Fruit fly (Drosophila melanogaster) whole organism, embryonic: Measurements from ENCODE around the gene FucTD.

Experiments used
- CG12769 ChIP-seq: fragments of 200-800 bp; sonication (Bioruptor generic); optimal IDR thresholded peaks from 2 replicates; lab custom pipeline; 2019; ENCODE audit warnings: missing biosample characterization, mild to moderate bottlenecking, missing genetic modification characterization, moderate library complexity
- CG13894 ChIP-seq: fragments of 200-800 bp; sonication (Bioruptor generic); optimal IDR thresholded peaks from 3 replicates; lab custom pipeline; 2018; ENCODE audit warnings: missing biosample characterization, mild to moderate bottlenecking, missing genetic modification characterization, moderate library complexity
- CG14050 ChIP-seq: fragments of 200-800 bp; sonication (Bioruptor generic); IDR thresholded peaks from 3 replicates; pipeline ENCODE4 v1.3.6; 2022; ENCODE audit warnings: missing biosample characterization, missing genetic modification characterization
- CG17328 ChIP-seq: fragments of 200-800 bp; sonication (Bioruptor generic); IDR thresholded peaks from 2 replicates; pipeline ENCODE4 v1.3.6; 2022; ENCODE audit warnings: missing biosample characterization, missing genetic modification characterization
- CG17361 ChIP-seq: fragments of 200-800 bp; sonication (Bioruptor generic); IDR thresholded peaks from 3 replicates; pipeline ENCODE4 v1.3.6; 2022; ENCODE audit warnings: missing biosample characterization, missing genetic modification characterization
- CG18599 ChIP-seq: fragments of 200-800 bp; sonication (Bioruptor generic); optimal IDR thresholded peaks from 3 replicates; lab custom pipeline; 2017; ENCODE audit warnings: missing biosample characterization, missing genetic modification characterization, mild to moderate bottlenecking, moderate library complexity, missing genetic modification reagents
- CG2116 ChIP-seq: fragments of 200-800 bp; sonication (Bioruptor generic); optimal IDR thresholded peaks from 3 replicates; lab custom pipeline; 2018; ENCODE audit warnings: missing biosample characterization, mild to moderate bottlenecking, missing genetic modification characterization
- CG2678 ChIP-seq: fragments of 200-800 bp; sonication (Bioruptor generic); optimal IDR thresholded peaks from 3 replicates; lab custom pipeline; 2019; ENCODE audit warnings: missing biosample characterization, mild to moderate bottlenecking, missing genetic modification characterization, moderate library complexity
- CG32767 ChIP-seq: fragments of 200-800 bp; sonication (Bioruptor generic); IDR thresholded peaks from 2 replicates; pipeline ENCODE4 v1.3.6; 2022; ENCODE audit warnings: missing biosample characterization, missing genetic modification characterization
- CG33557 ChIP-seq: fragments of 200-800 bp; sonication (Bioruptor generic); optimal IDR thresholded peaks from 2 replicates; lab custom pipeline; 2019; ENCODE audit warnings: missing biosample characterization, mild to moderate bottlenecking, missing genetic modification characterization, moderate library complexity
- CG4854 ChIP-seq: fragments of 200-800 bp; sonication (Bioruptor generic); optimal IDR thresholded peaks from 2 replicates; lab custom pipeline; 2016; ENCODE audit warnings: missing biosample characterization, missing genetic modification characterization, inconsistent platforms
- CG7556 ChIP-seq: fragments of 200-800 bp; sonication (Bioruptor generic); optimal IDR thresholded peaks from 2 replicates; lab custom pipeline; 2017; ENCODE audit warnings: missing biosample characterization, mild to moderate bottlenecking, missing genetic modification characterization
- CG9437 ChIP-seq: fragments of 200-800 bp; sonication (Bioruptor generic); optimal IDR thresholded peaks from 2 replicates; lab custom pipeline; 2018; ENCODE audit warnings: missing biosample characterization, mild to moderate bottlenecking, missing genetic modification characterization
- Doc2 ChIP-seq: fragments of 200-800 bp; sonication (Bioruptor generic); IDR thresholded peaks from 2 replicates; pipeline ENCODE4 v1.3.6; 2022; ENCODE audit warnings: missing biosample characterization, missing genetic modification characterization
- E2f1 ChIP-seq: fragments of 200-800 bp; sonication (Bioruptor generic); IDR thresholded peaks from 2 replicates; pipeline ENCODE4 v1.3.6; 2022; ENCODE audit warnings: missing biosample characterization, missing genetic modification characterization
- Hr78 ChIP-seq, 2 experiments: fragments of 200-800 bp in 1 of 2; fragments of >200 bp in 1 of 2; sonication (Bioruptor generic) in 1 of 2; optimal IDR thresholded peaks; 2 replicates each; lab custom pipeline; 2017 to 2019; ENCODE audit warnings: missing biosample characterization in 2 of 2, missing genetic modification characterization in 2 of 2, mild to moderate bottlenecking in 1 of 2, moderate library complexity in 1 of 2
- Med ChIP-seq: fragments of 200-800 bp; sonication (Bioruptor generic); peaks from one replicate; lab custom pipeline; 2016; ENCODE audit warnings: missing biosample characterization, missing genetic modification characterization, mild to moderate bottlenecking, inconsistent platforms, moderate library complexity
- Mes4 ChIP-seq: fragments of 200-800 bp; sonication (Bioruptor generic); optimal IDR thresholded peaks from 2 replicates; lab custom pipeline; 2016; ENCODE audit warnings: missing biosample characterization, missing genetic modification characterization
- NK7.1 ChIP-seq: fragments of 200-800 bp; sonication (Bioruptor generic); optimal IDR thresholded peaks from 3 replicates; lab custom pipeline; 2016; ENCODE audit warnings: missing biosample characterization, missing genetic modification characterization
- Optix ChIP-seq: fragments of 200-800 bp; sonication (Bioruptor generic); IDR thresholded peaks from 3 replicates; pipeline ENCODE4 v1.3.6; 2022; ENCODE audit warnings: missing biosample characterization, missing genetic modification characterization
- Poxn ChIP-seq: fragments of 200-800 bp; sonication (Bioruptor generic); IDR thresholded peaks from 2 replicates; pipeline ENCODE4 v1.3.6; 2022; ENCODE audit warnings: missing biosample characterization, missing genetic modification characterization
- Sry-β ChIP-seq: fragments of 200-800 bp; sonication (Bioruptor generic); optimal IDR thresholded peaks from 2 replicates; lab custom pipeline; 2018; ENCODE audit warnings: missing biosample characterization, mild to moderate bottlenecking, missing genetic modification characterization, moderate library complexity
- Sry-δ ChIP-seq: fragments of 200-800 bp; sonication (Bioruptor generic); optimal IDR thresholded peaks from 2 replicates; lab custom pipeline; 2016; ENCODE audit warnings: missing biosample characterization, missing genetic modification characterization
- abd-A ChIP-seq: fragments of 200-800 bp; sonication (Bioruptor generic); optimal IDR thresholded peaks from 3 replicates; lab custom pipeline; 2019; ENCODE audit warnings: missing biosample characterization, mild to moderate bottlenecking, missing genetic modification characterization, moderate library complexity
- chinmo ChIP-seq: fragments of 200-800 bp; sonication (Bioruptor generic); IDR thresholded peaks from 4 replicates; pipeline ENCODE4 v1.3.6; 2022; ENCODE audit warnings: missing biosample characterization, missing genetic modification characterization; ENCODE audit not compliant: partially characterized antibody
- dysf ChIP-seq: fragments of 200-800 bp; sonication (Bioruptor generic); IDR thresholded peaks from 3 replicates; pipeline ENCODE4 v1.3.6; 2022; ENCODE audit warnings: missing biosample characterization, missing genetic modification characterization
- gcm2 ChIP-seq: fragments of 200-800 bp; sonication (Bioruptor generic); optimal IDR thresholded peaks from 2 replicates; lab custom pipeline; 2016; ENCODE audit warnings: missing biosample characterization, missing genetic modification characterization
- hbn ChIP-seq: fragments of 200-800 bp; sonication (Bioruptor generic); IDR thresholded peaks from 2 replicates; pipeline ENCODE4 v1.3.6; 2022; ENCODE audit warnings: missing biosample characterization, missing genetic modification characterization; ENCODE audit not compliant: partially characterized antibody
- kay ChIP-seq: fragments of 200-800 bp; sonication (Bioruptor generic); optimal IDR thresholded peaks from 2 replicates; lab custom pipeline; 2016; ENCODE audit warnings: missing biosample characterization, missing genetic modification characterization
- odd ChIP-seq: fragments of 200-800 bp; sonication (Bioruptor generic); optimal IDR thresholded peaks from 2 replicates; lab custom pipeline; 2017; ENCODE audit warnings: missing biosample characterization, mild to moderate bottlenecking, missing genetic modification characterization
- rib ChIP-seq: fragments of 200-800 bp; sonication (Bioruptor generic); IDR thresholded peaks from 2 replicates; pipeline ENCODE4 v1.3.6; 2022; ENCODE audit warnings: missing biosample characterization, missing genetic modification characterization
- sd ChIP-seq: fragments of 200-800 bp; sonication (Bioruptor generic); optimal IDR thresholded peaks from 3 replicates; lab custom pipeline; 2018; ENCODE audit warnings: missing biosample characterization, mild to moderate bottlenecking, missing genetic modification characterization, moderate library complexity
- sens ChIP-seq: fragments of 200-800 bp; sonication (Bioruptor generic); peaks from one replicate; lab custom pipeline; 2016; ENCODE audit warnings: missing biosample characterization, missing genetic modification characterization
- sr ChIP-seq: fragments of 200-800 bp; sonication (Bioruptor generic); IDR thresholded peaks from 3 replicates; pipeline ENCODE4 v1.3.6; 2022; ENCODE audit warnings: missing biosample characterization, missing genetic modification characterization
- tin ChIP-seq: fragments of 200-800 bp; sonication (Bioruptor generic); optimal IDR thresholded peaks from 3 replicates; lab custom pipeline; 2016; ENCODE audit warnings: missing biosample characterization, missing genetic modification characterization
- vfl ChIP-seq: fragments of 200-800 bp; sonication (Bioruptor generic); optimal IDR thresholded peaks from 2 replicates; lab custom pipeline; 2016; ENCODE audit warnings: missing biosample characterization, missing genetic modification characterization
- z ChIP-seq: fragments of 200-800 bp; sonication (Bioruptor generic); IDR thresholded peaks from 3 replicates; pipeline ENCODE4 v1.3.6; 2022; ENCODE audit warnings: missing biosample characterization, missing genetic modification characterization

Gene FucTD

DNA sequence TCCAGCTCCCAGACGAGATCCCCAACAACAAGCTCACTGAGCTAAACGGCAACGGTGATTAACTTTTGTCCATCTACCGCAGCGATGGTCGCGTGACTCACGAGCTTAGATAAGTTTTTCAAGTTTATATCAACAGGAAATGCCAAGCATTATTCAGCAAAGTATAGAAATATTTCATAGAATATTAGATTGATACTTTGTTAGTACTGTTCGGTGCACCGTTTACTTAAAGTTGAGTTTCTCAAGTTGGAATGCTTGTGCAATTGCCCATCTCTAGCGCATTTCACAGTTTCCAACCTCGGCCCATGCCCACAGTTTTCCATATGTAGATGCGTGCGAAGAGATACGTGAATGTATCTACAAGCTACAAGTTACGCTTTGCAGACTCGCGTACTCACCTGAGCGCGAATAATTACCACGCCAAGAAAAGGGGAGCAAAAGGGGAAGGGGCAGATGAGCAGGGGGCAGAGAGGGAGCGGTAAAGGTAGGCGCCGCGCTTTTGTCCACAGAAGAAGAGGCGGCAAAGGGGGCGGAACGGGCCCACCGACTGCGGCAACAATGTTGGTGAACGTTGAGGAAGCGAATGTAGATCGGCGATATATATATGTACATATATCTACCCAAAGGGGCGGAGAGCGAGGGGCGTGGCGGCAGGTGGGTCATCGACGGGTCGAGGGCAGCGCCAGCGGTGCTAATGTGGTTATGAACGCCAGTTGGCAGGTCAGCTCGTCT lies 39.9 kb upstream of the FucTD start (continued):
- TF ChIP-seq CG32767 (GFP tag; lab: Robert Waterston, UW) (peak; percentile 57; the same call in 1 of the 2 replicates), dysf (GFP tag; lab: Robert Waterston, UW) (peak; percentile 69), E2f1 (peak; percentile 69), NK7.1 (GFP tag; lab: Kevin White, UChicago) (no peak), Sry-δ (GFP tag; lab: Kevin White, UChicago) (peak; percentile 54), CG2116 (GFP tag; lab: Kevin White, UChicago) (no peak), Mes4 (no peak), rib (GFP tag; lab: Robert Waterston, UW) (no peak), vfl (GFP tag; lab: Kevin White, UChicago) (no peak), CG7556 (GFP tag; lab: Kevin White, UChicago) (peak; percentile 28), CG14050 (peak; percentile 65), CG2678 (tag; lab: Kevin White, UChicago) (peak; percentile 46), CG4854 (GFP tag; lab: Kevin White, UChicago) (no peak), CG17361 (peak; percentile 54; the same call in 2 of the 3 replicates), tin (GFP tag; lab: Kevin White, UChicago) (peak; percentile 18), sens (peak; percentile 93), gcm2 (no peak), Poxn (GFP tag; lab: Robert Waterston, UW) (no peak), CG18599 (GFP tag; lab: Kevin White, UChicago) (peak; percentile 6), CG17328 (GFP tag; lab: Robert Waterston, UW) (peak; percentile 60; the same call in 1 of the 2 replicates), CG33557 (GFP tag; lab: Kevin White, UChicago) (no peak), Sry-β (GFP tag; lab: Kevin White, UChicago) (peak; percentile 2), z (0 out of 3 replicates have a peak, but pooled peaks have one; percentile 21), Hr78 (GFP tag; optimal IDR thresholded peaks at IDR 0.05; lab: Kevin White, UChicago) (no peak), Optix (GFP tag; lab: Robert Waterston, UW) (peak; percentile 46; the same call in 1 of the 3 replicates)

DNA sequence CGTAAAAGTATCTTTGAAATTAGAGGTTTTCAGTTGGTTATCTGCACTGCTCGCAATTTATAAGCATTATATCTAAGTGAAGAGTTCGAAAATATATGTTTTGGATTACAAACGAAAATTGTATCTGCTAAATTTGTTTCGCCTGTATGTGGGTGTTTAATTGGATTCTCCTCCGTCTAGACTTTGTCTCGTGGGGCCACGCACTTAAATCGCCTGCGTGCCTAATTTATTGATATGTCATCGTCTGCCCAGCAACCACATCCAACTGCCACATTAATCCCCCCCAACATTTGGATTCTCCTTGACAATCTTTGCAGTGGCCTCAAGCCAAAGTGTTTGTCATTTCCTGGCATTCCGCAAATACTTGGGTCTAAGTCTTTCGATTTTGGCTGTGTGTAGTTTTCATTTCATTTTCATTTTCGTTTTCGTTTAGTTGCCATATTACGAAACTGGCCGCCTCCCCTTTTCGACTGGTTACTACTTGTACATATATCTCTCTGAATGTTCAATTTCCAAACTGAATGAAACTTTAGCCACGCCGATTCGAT lies 37.9 kb upstream of the FucTD start:
- TF ChIP-seq chinmo (GFP tag; lab: Robert Waterston, UW): peak; percentile 49; the same call in 1 of the 4 replicates
- TF ChIP-seq odd (GFP tag; lab: Kevin White, UChicago): no peak
- TF ChIP-seq hbn (GFP tag; lab: Robert Waterston, UW): no peak
- peak; percentile 4 for TF ChIP-seq CG13894 (tag; lab: Kevin White, UChicago)
- no peak for TF ChIP-seq Doc2 (GFP tag; lab: Robert Waterston, UW)
- TF ChIP-seq sd (tag; lab: Kevin White, UChicago): peak; percentile 98
- peak; percentile 46 for TF ChIP-seq CG12769
- peak; percentile 62; the same call in 1 of the 3 replicates for TF ChIP-seq sr (GFP tag; lab: Robert Waterston, UW)
- TF ChIP-seq CG9437 (GFP tag; lab: Kevin White, UChicago): no peak
- no peak for TF ChIP-seq kay
- TF ChIP-seq Med (GFP tag; lab: Kevin White, UChicago): peak; percentile 78
- TF ChIP-seq abd-A: peak; percentile 4
